Worm (Caenorhabditis elegans) whole organism, L1 larva: ENCODE results near the gene sri-73.
A peak's percentile ranks its signal among the peaks of the same experiment; 100 is the strongest.

ENCODE experiments used
- C16A3.4 ChIP-seq: fragments of 150-350 bp; optimal IDR thresholded peaks from 2 replicates; lab custom pipeline; 2014; ENCODE audit warnings: missing biosample characterization, missing genetic modification characterization
- C34B4.2 ChIP-seq: sonication (generic microtip); optimal IDR thresholded peaks from 2 replicates; lab custom pipeline; 2017; ENCODE audit warnings: mild to moderate bottlenecking, missing genetic modification characterization, missing compliant biosample characterization
- aha-1 ChIP-seq: fragments of 150-350 bp; optimal IDR thresholded peaks from 2 replicates; lab custom pipeline; 2014; ENCODE audit warnings: missing biosample characterization, missing genetic modification characterization
- alr-1 ChIP-seq: fragments of 200-800 bp; sonication (Bioruptor generic); optimal IDR thresholded peaks from 2 replicates; lab custom pipeline; 2018; ENCODE audit warnings: borderline replicate concordance, mild to moderate bottlenecking, missing genetic modification characterization, missing compliant biosample characterization
- ceh-8 ChIP-seq: fragments of 200-800 bp; sonication (Bioruptor generic); optimal IDR thresholded peaks from 2 replicates; lab custom pipeline; 2018; ENCODE audit warnings: mild to moderate bottlenecking, missing genetic modification characterization, moderate library complexity, missing compliant biosample characterization
- ceh-88 ChIP-seq: fragments of 200-800 bp; sonication (Bioruptor generic); IDR thresholded peaks from 2 replicates; pipeline ENCODE4 v1.3.6; 2022; ENCODE audit warnings: missing genetic modification characterization, missing compliant biosample characterization
- ces-1 ChIP-seq: fragments of 150-350 bp; optimal IDR thresholded peaks from 2 replicates; lab custom pipeline; 2014; ENCODE audit warnings: missing biosample characterization, missing genetic modification reagents, missing genetic modification characterization
- dpl-1 ChIP-seq, 3 experiments: fragments of 150-350 bp in 2 of 3; sonication (generic microtip) in 1 of 3; optimal IDR thresholded peaks; 2 replicates each; lab custom pipeline; 2014 to 2017; ENCODE audit warnings: missing biosample characterization in 3 of 3, missing genetic modification characterization in 3 of 3, missing genetic modification reagents in 3 of 3
- dsc-1 ChIP-seq: sonication (generic microtip); optimal IDR thresholded peaks from 2 replicates; lab custom pipeline; 2016; ENCODE audit warnings: mild to moderate bottlenecking, missing genetic modification characterization, missing compliant biosample characterization
- efl-1 ChIP-seq, 4 experiments: fragments of 150-350 bp; optimal IDR thresholded peaks in 3 of 4; peaks in 1 of 4; 1 replicate in 1 of 4; 2 replicates in 3 of 4; lab custom pipeline; 2014; ENCODE audit warnings: missing biosample characterization in 2 of 4, missing genetic modification characterization in 2 of 4, missing genetic modification reagents in 2 of 4
- egl-13 ChIP-seq: sonication (generic microtip); optimal IDR thresholded peaks from 2 replicates; lab custom pipeline; 2016; ENCODE audit warnings: missing genotype, missing genetic modification reagents, missing genetic modification characterization, missing compliant biosample characterization
- elt-2 ChIP-seq: sonication (generic microtip); optimal IDR thresholded peaks from 2 replicates; lab custom pipeline; 2016; ENCODE audit warnings: missing genetic modification characterization, mild to moderate bottlenecking, inconsistent platforms, missing compliant biosample characterization, missing genetic modification reagents
- elt-3 ChIP-seq, 6 experiments: fragments of 150-350 bp in 1 of 6; sonication (generic microtip); optimal IDR thresholded peaks; 2 replicates each; lab custom pipeline; 2017 to 2018; ENCODE audit warnings: missing biosample characterization in 6 of 6, missing genetic modification characterization in 6 of 6, inconsistent platforms in 1 of 6
- fkh-10 ChIP-seq: sonication (generic microtip); optimal IDR thresholded peaks from 2 replicates; lab custom pipeline; 2017; ENCODE audit warnings: missing biosample characterization, missing genetic modification reagents, missing genetic modification characterization
- fkh-4 ChIP-seq: sonication (generic microtip); optimal IDR thresholded peaks from 2 replicates; lab custom pipeline; 2016; ENCODE audit warnings: missing compliant biosample characterization, missing genetic modification characterization, borderline replicate concordance
- fos-1 ChIP-seq: fragments of 150-350 bp; optimal IDR thresholded peaks from 2 replicates; lab custom pipeline; 2014; ENCODE audit warnings: missing biosample characterization, missing genetic modification characterization
- hpl-2 ChIP-seq: fragments of 150-350 bp; optimal IDR thresholded peaks from 2 replicates; lab custom pipeline; 2014; ENCODE audit warnings: missing biosample characterization, missing genetic modification reagents, missing genetic modification characterization
- isw-1 ChIP-seq: fragments of 200-800 bp; sonication (Bioruptor generic); IDR thresholded peaks from 2 replicates; pipeline ENCODE4 v1.3.6; 2022; ENCODE audit warnings: missing genetic modification characterization, missing compliant biosample characterization
- jun-1 ChIP-seq: fragments of 150-350 bp; optimal IDR thresholded peaks from 2 replicates; lab custom pipeline; 2014; ENCODE audit warnings: missing biosample characterization, missing genetic modification reagents, missing genetic modification characterization
- lin-14 ChIP-seq: fragments of 200-800 bp; sonication (Bioruptor generic); optimal IDR thresholded peaks from 2 replicates; lab custom pipeline; 2018; ENCODE audit warnings: mild to moderate bottlenecking, missing genetic modification characterization, moderate library complexity, missing compliant biosample characterization
- lin-35 ChIP-seq, 2 experiments: fragments of 150-350 bp; optimal IDR thresholded peaks; 2 replicates each; lab custom pipeline; 2014; ENCODE audit warnings: missing biosample characterization in 2 of 2, missing genetic modification characterization in 2 of 2, missing genetic modification reagents in 2 of 2
- lsy-2 ChIP-seq, 2 experiments: fragments of 150-350 bp; optimal IDR thresholded peaks; 2 replicates each; lab custom pipeline; 2014; ENCODE audit warnings: missing biosample characterization in 2 of 2, missing genetic modification characterization in 2 of 2
- nhr-19 ChIP-seq: fragments of 200-800 bp; sonication (Bioruptor generic); conservative IDR thresholded peaks from 2 replicates; pipeline ENCODE4 v1.3.6; 2022; ENCODE audit warnings: missing genetic modification characterization, missing compliant biosample characterization
- nhr-237 ChIP-seq: fragments of 150-350 bp; optimal IDR thresholded peaks from 2 replicates; lab custom pipeline; 2014; ENCODE audit warnings: missing biosample characterization, missing genetic modification characterization
- nhr-76 ChIP-seq: sonication (generic microtip); optimal IDR thresholded peaks from 2 replicates; lab custom pipeline; 2017; ENCODE audit warnings: missing biosample characterization, missing genetic modification characterization
- nhr-77 ChIP-seq: fragments of 150-350 bp; optimal IDR thresholded peaks from 2 replicates; lab custom pipeline; 2014; ENCODE audit warnings: missing biosample characterization, missing genetic modification characterization
- nhr-84 ChIP-seq: sonication (generic microtip); optimal IDR thresholded peaks from 2 replicates; lab custom pipeline; 2017; ENCODE audit warnings: missing biosample characterization, missing genetic modification characterization
- nhr-90 ChIP-seq: sonication (generic microtip); optimal IDR thresholded peaks from 2 replicates; lab custom pipeline; 2016; ENCODE audit warnings: mild to moderate bottlenecking, missing genetic modification characterization, missing compliant biosample characterization; ENCODE audit not compliant: poor library complexity
- sptf-1 ChIP-seq: fragments of 150-350 bp; optimal IDR thresholded peaks from 2 replicates; lab custom pipeline; 2014; ENCODE audit warnings: missing biosample characterization, missing genetic modification characterization
- tbx-2 ChIP-seq: sonication (generic microtip); optimal IDR thresholded peaks from 2 replicates; lab custom pipeline; 2016; ENCODE audit warnings: missing genetic modification characterization, missing compliant biosample characterization
- unc-98 ChIP-seq: fragments of 200-800 bp; sonication (Bioruptor generic); IDR thresholded peaks from 2 replicates; pipeline ENCODE4 v1.3.6; 2022; ENCODE audit warnings: missing genetic modification characterization, missing compliant biosample characterization
- xbp-1 ChIP-seq: sonication (generic microtip); optimal IDR thresholded peaks from 2 replicates; lab custom pipeline; 2016; ENCODE audit warnings: missing genetic modification characterization, missing compliant biosample characterization
- ztf-11 ChIP-seq, 2 experiments: sonication (generic microtip); optimal IDR thresholded peaks; 2 replicates each; lab custom pipeline; 2016 to 2017; ENCODE audit warnings: missing genetic modification characterization in 2 of 2, missing biosample characterization in 1 of 2, missing compliant biosample characterization in 1 of 2
- ztf-4 ChIP-seq: fragments of 150-350 bp; optimal IDR thresholded peaks from 2 replicates; lab custom pipeline; 2014; ENCODE audit warnings: missing biosample characterization, missing genetic modification characterization

sri-73 gene

ce11 chrV:559940-560339, 5.9 kb downstream of the sri-73 start, which contains the start of gene srx-7:
TSS of gene srx-7 (plus strand) at chrV:560195.
- no peak for TF ChIP-seq C16A3.4 (tag; lab: Kevin White, UChicago)
- TF ChIP-seq isw-1 (GFP tag; lab: Robert Waterston, UW), result no peak
- no peak for TF ChIP-seq dpl-1 (GFP tag; optimal IDR thresholded peaks at IDR 0.05; lab: Kevin White, UChicago)
- no peak for TF ChIP-seq C34B4.2 (tag; lab: Kevin White, UChicago)
- TF ChIP-seq tbx-2 (tag; lab: Kevin White, UChicago), result no peak

DNA sequence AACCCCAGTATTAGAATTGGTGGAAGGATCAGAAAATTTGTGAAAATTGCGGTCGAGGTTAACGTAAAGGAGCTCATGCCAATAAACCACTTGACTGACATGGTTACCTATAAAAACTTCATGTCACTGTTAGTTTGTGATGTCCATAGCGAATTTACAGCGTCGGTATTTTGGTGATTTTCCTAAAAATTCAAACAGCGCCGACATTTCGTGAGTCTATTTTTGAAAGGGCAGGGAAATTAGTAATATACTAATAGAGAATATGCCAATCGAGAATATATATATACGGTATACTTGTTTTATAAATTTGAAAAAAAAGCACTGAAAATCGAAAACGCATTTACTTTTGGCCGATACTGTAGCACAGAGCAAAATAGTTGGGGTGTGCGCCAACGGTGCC, 9.8 kb downstream of the sri-73 start, which contains the start of gene srx-8:
srx-8 (minus strand) TSS at position 101 of the 400 bp plus-strand sequence.
- TF ChIP-seq ztf-11 (tag; optimal IDR thresholded peaks at IDR 0.05; lab: Kevin White, UChicago) (no peak), efl-1 (optimal IDR thresholded peaks at IDR 0.05; lab: Kevin White, UChicago) (no peak), efl-1 (GFP tag; optimal IDR thresholded peaks at IDR 0.05 in 1 of 2; lab: Kevin White, UChicago) (peak in 1 of 2 experiments; percentile 56), dsc-1 (tag; lab: Kevin White, UChicago) (no peak), nhr-76 (tag; lab: Kevin White, UChicago) (no peak), elt-2 (tag; lab: Kevin White, UChicago) (no peak), fos-1 (no peak), nhr-77 (no peak)

ce11 chrV:553067-553466, 12.8 kb downstream of the sri-73 start, which contains the start of gene C14C6.8:
TSS of gene C14C6.8 (minus strand) at chrV:553167.
- no peak for TF ChIP-seq egl-13 (tag; lab: Kevin White, UChicago)

DNA sequence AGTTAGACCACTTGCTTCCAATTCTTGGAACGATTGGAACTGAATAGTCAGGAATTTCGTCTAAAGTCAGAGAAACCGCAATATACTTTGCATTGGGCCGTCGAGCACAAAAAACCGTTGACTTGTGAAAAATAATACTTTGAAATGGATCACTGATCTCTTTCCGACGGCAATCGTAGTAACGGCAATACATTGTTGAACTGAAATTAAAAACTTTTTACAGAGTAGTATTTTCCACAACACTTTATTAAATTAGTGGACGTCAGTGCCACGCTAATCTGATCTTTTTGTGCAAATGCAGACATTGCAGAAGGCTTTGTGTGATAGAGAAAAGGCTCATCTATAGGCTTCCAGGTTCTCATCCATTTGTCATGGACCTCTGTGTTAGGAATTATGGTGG, 13.5 kb downstream of the sri-73 start:
- TF ChIP-seq ces-1 (GFP tag; lab: Kevin White, UChicago), result no peak
- no peak for TF ChIP-seq lin-35 (GFP tag; optimal IDR thresholded peaks at IDR 0.05; lab: Kevin White, UChicago)
- TF ChIP-seq ztf-4 (tag; lab: Kevin White, UChicago), result no peak
- no peak for TF ChIP-seq jun-1 (tag; lab: Kevin White, UChicago)
- TF ChIP-seq alr-1 (tag; lab: Kevin White, UChicago), result no peak
- no peak for TF ChIP-seq nhr-19 (GFP tag; lab: Robert Waterston, UW)
- no peak for TF ChIP-seq nhr-84
- TF ChIP-seq lsy-2 (tag; optimal IDR thresholded peaks at IDR 0.05; lab: Kevin White, UChicago), result no peak
- TF ChIP-seq sptf-1 (tag; lab: Kevin White, UChicago), result no peak
- no peak for TF ChIP-seq xbp-1 (tag; lab: Kevin White, UChicago)
- TF ChIP-seq ceh-88 (GFP tag; lab: Robert Waterston, UW), result no peak
- no peak for TF ChIP-seq aha-1
- TF ChIP-seq hpl-2 (GFP tag; lab: Kevin White, UChicago), result no peak
- no peak for TF ChIP-seq fkh-10
- TF ChIP-seq elt-3 (tag; optimal IDR thresholded peaks at IDR 0.05; lab: Kevin White, UChicago), result no peak
- no peak for TF ChIP-seq ztf-11 (tag; optimal IDR thresholded peaks at IDR 0.05; lab: Kevin White, UChicago)

- TF ChIP-seq unc-98 (GFP tag; lab: Robert Waterston, UW), result no peak
- no peak for TF ChIP-seq fkh-4 (tag; lab: Kevin White, UChicago)
- TF ChIP-seq dpl-1 (GFP tag; optimal IDR thresholded peaks at IDR 0.05; lab: Kevin White, UChicago), result no peak
- TF ChIP-seq nhr-90, result no peak
- no peak for TF ChIP-seq lin-14 (GFP tag; lab: Kevin White, UChicago)
- no peak for TF ChIP-seq isw-1 (GFP tag; lab: Robert Waterston, UW)
- TF ChIP-seq nhr-237 (tag; lab: Kevin White, UChicago), result no peak
- no peak for TF ChIP-seq ces-1 (GFP tag; lab: Kevin White, UChicago)
- no peak for TF ChIP-seq ceh-8 (GFP tag; lab: Kevin White, UChicago)
Observed at ce11 chrV:547980-548379, 17.9 kb downstream of the sri-73 start, which contains the start of gene C14C6.6. TSS of gene C14C6.6 (minus strand) at chrV:548080.
